ENCODE assay signal across 7 worm cellular contexts in genomic region chrX:7945438-7945837, ce11.
A peak's percentile ranks its signal among the peaks of the same experiment; 100 is the strongest.
TF ChIP-seq lines count a peak whose summit lies in the region.

No protein-coding gene starts in this region.

TF ChIP-seq in whole organism, L1 larva, 84 proteins besides CTCF, POLR2A, EP300 and RAD21:
- TF ChIP-seq ztf-11 (tag; optimal IDR thresholded peaks at IDR 0.05; lab: Kevin White, UChicago) = no peak
- TF ChIP-seq lin-14 (GFP tag; optimal IDR thresholded peaks at IDR 0.05; lab: Kevin White, UChicago) = peak; percentile 46
- TF ChIP-seq xbp-1 (tag; optimal IDR thresholded peaks at IDR 0.05; lab: Kevin White, UChicago) = no peak
- no peak for TF ChIP-seq ceh-88 (GFP tag; IDR thresholded peaks at IDR 0.05; lab: Robert Waterston, UW)
- TF ChIP-seq rnt-1 (tag; optimal IDR thresholded peaks at IDR 0.05; lab: Kevin White, UChicago) = peak; percentile 45
- no peak for TF ChIP-seq nhr-28 (tag; optimal IDR thresholded peaks at IDR 0.05; lab: Kevin White, UChicago)
- TF ChIP-seq Y116A8C.19 (tag; optimal IDR thresholded peaks at IDR 0.05; lab: Kevin White, UChicago; ENCODE audit: borderline replicate concordance) = no peak

TF ChIP-seq in whole organism, L2 larva, 48 proteins besides CTCF, POLR2A, EP300 and RAD21:
- TF ChIP-seq F13H6.1 (tag; optimal IDR thresholded peaks at IDR 0.05; lab: Kevin White, UChicago) (peak; percentile 25), zag-1 (tag; optimal IDR thresholded peaks at IDR 0.05; lab: Kevin White, UChicago) (no peak), nhr-21 (tag; optimal IDR thresholded peaks at IDR 0.05; lab: Kevin White, UChicago) (no peak)
TF ChIP-seq in whole organism, L2 larva: peak in this region for 1.

TF ChIP-seq in whole organism, L3 larva, 47 proteins besides CTCF, POLR2A, EP300 and RAD21:
- TF ChIP-seq lin-39 (tag; optimal IDR thresholded peaks at IDR 0.05; lab: Kevin White, UChicago) (no peak), nhr-67 (tag; optimal IDR thresholded peaks at IDR 0.05; lab: Kevin White, UChicago) (no peak), egl-5 (tag; optimal IDR thresholded peaks at IDR 0.05; lab: Kevin White, UChicago) (peak; percentile 69), ZK546.5 (tag; optimal IDR thresholded peaks at IDR 0.05; lab: Kevin White, UChicago) (no peak), ztf-11 (tag; optimal IDR thresholded peaks at IDR 0.05; lab: Kevin White, UChicago) (no peak), nhr-11 (tag; optimal IDR thresholded peaks at IDR 0.05; lab: Kevin White, UChicago) (no peak)

TF ChIP-seq in whole organism, L4 larva, 104 proteins besides CTCF, POLR2A, EP300 and RAD21:
- peak; percentile 30 for TF ChIP-seq aha-1 (tag; lab: Kevin White, UChicago)
- TF ChIP-seq mes-2 (tag; optimal IDR thresholded peaks at IDR 0.05; lab: Kevin White, UChicago; ENCODE audit: poor library complexity, severe bottlenecking) = no peak
- TF ChIP-seq egl-43 (GFP tag; IDR thresholded peaks at IDR 0.05; lab: Robert Waterston, UW) = no peak
- no peak for TF ChIP-seq pha-4 (GFP tag; IDR thresholded peaks at IDR 0.05; lab: Robert Waterston, UW)
- TF ChIP-seq pha-4 (tag; optimal IDR thresholded peaks at IDR 0.05; lab: Kevin White, UChicago) = no peak
- no peak for TF ChIP-seq lsy-2 (tag; optimal IDR thresholded peaks at IDR 0.05; lab: Kevin White, UChicago)
- TF ChIP-seq hlh-11 (tag; optimal IDR thresholded peaks at IDR 0.05; lab: Kevin White, UChicago) = peak; percentile 17
- peak in 1 of 2 experiments; percentile 29 for TF ChIP-seq daf-16 (GFP tag; optimal IDR thresholded peaks at IDR 0.05; lab: Kevin White, UChicago)
- TF ChIP-seq daf-16 (tag; optimal IDR thresholded peaks at IDR 0.05; lab: Kevin White, UChicago) = no peak
TF ChIP-seq in whole organism, L4 larva: peak in this region for 3.

TF ChIP-seq in whole organism, late embryonic, 69 proteins besides CTCF, POLR2A, EP300 and RAD21:
- peak; percentile 35 for TF ChIP-seq unc-55 (GFP tag; optimal IDR thresholded peaks at IDR 0.05; lab: Kevin White, UChicago)
- TF ChIP-seq ceh-24 (tag; optimal IDR thresholded peaks at IDR 0.05; lab: Kevin White, UChicago) = no peak

TF ChIP-seq in whole organism, mixed stage, embryonic, 35 proteins besides CTCF, POLR2A, EP300 and RAD21:
- TF ChIP-seq hlh-1 (tag; optimal IDR thresholded peaks at IDR 0.05; lab: Kevin White, UChicago) (peak; percentile 97), unc-120 (tag; optimal IDR thresholded peaks at IDR 0.05; lab: Kevin White, UChicago; ENCODE audit: poor library complexity, severe bottlenecking) (no peak)

TF ChIP-seq in whole organism, young adult, 124 proteins besides CTCF, POLR2A, EP300 and RAD21:
- TF ChIP-seq ceh-100 (GFP tag; IDR thresholded peaks at IDR 0.05; lab: Robert Waterston, UW) = no peak
- TF ChIP-seq K12H6.12 (tag; optimal IDR thresholded peaks at IDR 0.05; lab: Kevin White, UChicago) = peak; percentile 8
- no peak for TF ChIP-seq T07F8.4 (tag; optimal IDR thresholded peaks at IDR 0.05; lab: Kevin White, UChicago)
- no peak for TF ChIP-seq attf-3 (GFP tag; conservative IDR thresholded peaks at IDR 0.05; lab: Robert Waterston, UW)
TF ChIP-seq in whole organism, young adult: peak in this region for 1.
